Fruit fly (Drosophila melanogaster): ENCODE results near the gene CG5708.

DNA sequence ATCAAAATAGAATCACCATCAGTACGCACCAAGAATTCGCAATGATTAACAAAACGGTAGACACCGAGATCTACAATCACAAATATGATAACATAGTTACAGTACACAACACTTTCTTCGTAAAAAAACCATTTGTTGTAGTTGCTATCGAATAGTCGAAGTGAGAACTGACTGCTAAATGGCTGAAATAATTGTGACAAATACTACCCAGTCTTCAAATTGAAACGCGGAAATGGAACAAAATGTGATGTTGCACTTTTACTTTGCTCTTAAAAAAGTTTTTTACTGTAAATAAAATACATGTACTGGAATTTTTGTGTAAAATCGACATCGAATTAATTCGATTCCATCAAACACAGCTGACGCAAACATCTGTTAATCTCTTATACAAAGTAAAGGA is 4.9 kb upstream of the CG5708 start, which contains the start of gene ova:
- no peak for TF ChIP-seq D1 (tag; optimal IDR thresholded peaks at IDR 0.05)
- TF ChIP-seq CG9948 (tag; optimal IDR thresholded peaks at IDR 0.05): no peak
- no peak for TF ChIP-seq gl (tag; optimal IDR thresholded peaks at IDR 0.05)
- no peak for TF ChIP-seq EcR (GFP tag; optimal IDR thresholded peaks at IDR 0.05)
- TF ChIP-seq CG4496 (GFP tag; IDR thresholded peaks at IDR 0.05): no peak
- no peak for TF ChIP-seq Snoo (tag; optimal IDR thresholded peaks at IDR 0.05)
- TF ChIP-seq CG10348 (GFP tag; IDR thresholded peaks at IDR 0.05): no peak
- no peak for TF ChIP-seq CG15710 (tag; optimal IDR thresholded peaks at IDR 0.05)
- TF ChIP-seq CG13204 (GFP tag; optimal IDR thresholded peaks at IDR 0.05): no peak
- TF ChIP-seq CG8159 (tag; optimal IDR thresholded peaks at IDR 0.05): no peak
